Worm (Caenorhabditis elegans) whole organism, late embryonic: ENCODE data around the gene ensh-1.

Experiments used
- C08G9.2 ChIP-seq: sonication (generic microtip); optimal IDR thresholded peaks from 2 replicates; lab custom pipeline; 2016; ENCODE audit warnings: mild to moderate bottlenecking, missing genetic modification characterization, moderate library complexity, missing compliant biosample characterization
- K02D7.2 ChIP-seq: sonication (generic microtip); optimal IDR thresholded peaks from 2 replicates; lab custom pipeline; 2017; ENCODE audit warnings: mild to moderate bottlenecking, missing genetic modification characterization, missing compliant biosample characterization
- T23F11.4 ChIP-seq: fragments of 200-800 bp; sonication (Bioruptor generic); optimal IDR thresholded peaks from 2 replicates; lab custom pipeline; 2018; ENCODE audit warnings: mild to moderate bottlenecking, missing genetic modification characterization, missing compliant biosample characterization
- ahr-1 ChIP-seq: sonication (generic microtip); optimal IDR thresholded peaks from 2 replicates; lab custom pipeline; 2016; ENCODE audit warnings: missing genetic modification characterization, missing compliant biosample characterization
- ama-1 ChIP-seq: fragments of 150-350 bp; optimal IDR thresholded peaks from 2 replicates; lab custom pipeline; 2014
- ceh-14 ChIP-seq: sonication (generic microtip); optimal IDR thresholded peaks from 2 replicates; lab custom pipeline; 2016; ENCODE audit warnings: missing genotype, missing genetic modification characterization, missing compliant biosample characterization
- ceh-18 ChIP-seq: sonication (generic microtip); optimal IDR thresholded peaks from 2 replicates; lab custom pipeline; 2016; ENCODE audit warnings: missing genetic modification characterization, missing compliant biosample characterization
- ceh-2 ChIP-seq: sonication (generic microtip); optimal IDR thresholded peaks from 2 replicates; lab custom pipeline; 2016; ENCODE audit warnings: missing genotype, missing genetic modification characterization, missing compliant biosample characterization
- ceh-24 ChIP-seq: sonication (generic microtip); optimal IDR thresholded peaks from 2 replicates; lab custom pipeline; 2016; ENCODE audit warnings: mild to moderate bottlenecking, missing genetic modification characterization, missing compliant biosample characterization
- ceh-30 ChIP-seq: fragments of 150-350 bp; optimal IDR thresholded peaks from 2 replicates; lab custom pipeline; 2014; ENCODE audit warnings: missing biosample characterization, missing genetic modification characterization
- ceh-45 ChIP-seq: fragments of 200-800 bp; sonication (Bioruptor generic); IDR thresholded peaks from 2 replicates; pipeline ENCODE4 v1.3.6; 2022; ENCODE audit warnings: missing genetic modification reagents, missing genetic modification characterization, missing compliant biosample characterization
- ceh-6 ChIP-seq: fragments of 200-800 bp; sonication (Bioruptor generic); optimal IDR thresholded peaks from 2 replicates; lab custom pipeline; 2018; ENCODE audit warnings: mild to moderate bottlenecking, missing genetic modification characterization, missing compliant biosample characterization
- ceh-9 ChIP-seq: sonication (generic microtip); optimal IDR thresholded peaks from 2 replicates; lab custom pipeline; 2016; ENCODE audit warnings: mild to moderate bottlenecking, missing genetic modification characterization, inconsistent platforms, missing compliant biosample characterization
- dmd-4 ChIP-seq: sonication (generic microtip); optimal IDR thresholded peaks from 2 replicates; lab custom pipeline; 2016; ENCODE audit warnings: borderline replicate concordance, missing genetic modification characterization, missing compliant biosample characterization
- dve-1 ChIP-seq: sonication (generic microtip); optimal IDR thresholded peaks from 2 replicates; lab custom pipeline; 2017; ENCODE audit warnings: antibody characterized with exemption, mild to moderate bottlenecking, missing genetic modification characterization, missing compliant biosample characterization
- elt-2 ChIP-seq: sonication (generic microtip); optimal IDR thresholded peaks from 2 replicates; lab custom pipeline; 2016; ENCODE audit warnings: missing genetic modification reagents, missing genetic modification characterization, missing compliant biosample characterization
- elt-4 ChIP-seq: sonication (generic microtip); optimal IDR thresholded peaks from 2 replicates; lab custom pipeline; 2016; ENCODE audit warnings: missing genetic modification characterization, missing compliant biosample characterization
- ets-4 ChIP-seq: sonication (generic microtip); optimal IDR thresholded peaks from 2 replicates; lab custom pipeline; 2016; ENCODE audit warnings: missing genetic modification characterization, missing compliant biosample characterization
- eyg-1 ChIP-seq: sonication (generic microtip); optimal IDR thresholded peaks from 2 replicates; lab custom pipeline; 2016; ENCODE audit warnings: missing genotype, missing genetic modification characterization, missing compliant biosample characterization
- fkh-6 ChIP-seq: sonication (generic microtip); optimal IDR thresholded peaks from 2 replicates; lab custom pipeline; 2016; ENCODE audit warnings: missing genetic modification characterization, missing compliant biosample characterization
- hlh-13 ChIP-seq: fragments of 200-800 bp; sonication (Bioruptor generic); optimal IDR thresholded peaks from 2 replicates; lab custom pipeline; 2018; ENCODE audit warnings: mild to moderate bottlenecking, missing genetic modification characterization, missing compliant biosample characterization
- hlh-15 ChIP-seq: sonication (generic microtip); optimal IDR thresholded peaks from 2 replicates; lab custom pipeline; 2016; ENCODE audit warnings: missing genetic modification characterization, missing compliant biosample characterization
- hlh-30 ChIP-seq: sonication (generic microtip); optimal IDR thresholded peaks from 2 replicates; lab custom pipeline; 2017; ENCODE audit warnings: antibody characterized with exemption, missing genetic modification characterization, missing compliant biosample characterization; ENCODE audit not compliant: insufficient read depth
- lin-11 ChIP-seq: fragments of 200-800 bp; sonication (Bioruptor generic); optimal IDR thresholded peaks from 2 replicates; lab custom pipeline; 2018; ENCODE audit warnings: mild to moderate bottlenecking, missing genetic modification characterization, missing compliant biosample characterization
- madf-2 ChIP-seq: sonication (generic microtip); optimal IDR thresholded peaks from 2 replicates; lab custom pipeline; 2017; ENCODE audit warnings: missing genetic modification characterization, missing compliant biosample characterization
- nhr-11 ChIP-seq: fragments of 150-350 bp; optimal IDR thresholded peaks from 2 replicates; lab custom pipeline; 2014; ENCODE audit warnings: missing biosample characterization, missing genetic modification characterization
- nhr-232 ChIP-seq: sonication (generic microtip); optimal IDR thresholded peaks from 2 replicates; lab custom pipeline; 2016; ENCODE audit warnings: missing genetic modification characterization, missing compliant biosample characterization
- odd-2 ChIP-seq: sonication (generic microtip); optimal IDR thresholded peaks from 2 replicates; lab custom pipeline; 2017; ENCODE audit warnings: antibody characterized with exemption, mild to moderate bottlenecking, missing genetic modification characterization, missing compliant biosample characterization
- pag-3 ChIP-seq: sonication (generic microtip); optimal IDR thresholded peaks from 2 replicates; lab custom pipeline; 2016; ENCODE audit warnings: missing compliant biosample characterization, missing genetic modification characterization, borderline replicate concordance
- pat-9 ChIP-seq: fragments of 200-800 bp; sonication (Bioruptor generic); optimal IDR thresholded peaks from 2 replicates; lab custom pipeline; 2018; ENCODE audit warnings: mild to moderate bottlenecking, missing genetic modification characterization, moderate library complexity, missing compliant biosample characterization
- pha-4 ChIP-seq: fragments of 150-350 bp; optimal IDR thresholded peaks from 2 replicates; lab custom pipeline; 2018; ENCODE audit warnings: missing biosample characterization, missing genetic modification reagents, missing genetic modification characterization
- pros-1 ChIP-seq: fragments of 150-350 bp; optimal IDR thresholded peaks from 2 replicates; lab custom pipeline; 2014; ENCODE audit warnings: missing biosample characterization, missing genetic modification reagents, missing genetic modification characterization
- rnt-1 ChIP-seq: sonication (generic microtip); optimal IDR thresholded peaks from 2 replicates; lab custom pipeline; 2016; ENCODE audit warnings: missing genetic modification characterization, missing compliant biosample characterization
- sox-4 ChIP-seq: sonication (generic microtip); optimal IDR thresholded peaks from 2 replicates; lab custom pipeline; 2017; ENCODE audit warnings: mild to moderate bottlenecking, missing genetic modification characterization, inconsistent platforms, missing compliant biosample characterization
- syd-9 ChIP-seq: sonication (generic microtip); optimal IDR thresholded peaks from 2 replicates; lab custom pipeline; 2016; ENCODE audit warnings: mild to moderate bottlenecking, missing genetic modification characterization, moderate library complexity, missing compliant biosample characterization
- ttx-3 ChIP-seq: sonication (generic microtip); optimal IDR thresholded peaks from 2 replicates; lab custom pipeline; 2016; ENCODE audit warnings: missing genetic modification reagents, missing genetic modification characterization, missing compliant biosample characterization
- unc-42 ChIP-seq: sonication (generic microtip); optimal IDR thresholded peaks from 2 replicates; lab custom pipeline; 2016; ENCODE audit warnings: missing genotype, missing genetic modification characterization, missing compliant biosample characterization
- unc-86 ChIP-seq: sonication (generic microtip); optimal IDR thresholded peaks from 2 replicates; lab custom pipeline; 2016; ENCODE audit warnings: missing genetic modification characterization, missing compliant biosample characterization
- zip-5 ChIP-seq: sonication (generic microtip); optimal IDR thresholded peaks from 2 replicates; lab custom pipeline; 2016; ENCODE audit warnings: missing genetic modification characterization, missing compliant biosample characterization
- ztf-16 ChIP-seq: sonication (generic microtip); optimal IDR thresholded peaks from 2 replicates; lab custom pipeline; 2017; ENCODE audit warnings: missing genetic modification characterization, missing compliant biosample characterization

ensh-1 gene

DNA sequence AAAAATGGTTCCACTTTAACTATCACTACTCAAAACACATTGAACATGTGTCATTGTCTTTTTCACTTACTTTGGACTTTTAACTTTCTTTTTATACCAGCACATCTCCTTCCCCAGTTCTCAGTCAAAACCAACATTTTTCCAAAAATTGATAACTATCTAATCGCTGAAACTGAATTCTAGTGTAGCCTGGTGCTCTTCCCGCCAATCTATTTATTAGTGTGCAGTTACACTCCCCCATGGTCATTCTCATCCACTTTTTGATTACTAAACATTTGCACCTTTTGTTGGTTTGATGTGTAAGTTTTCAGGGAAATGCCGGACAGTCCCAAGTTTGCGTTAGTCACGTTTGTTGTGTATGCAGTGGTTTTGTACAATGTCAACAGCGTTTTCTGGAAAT, 29.1 kb downstream of the ensh-1 start:
- no peak for TF ChIP-seq hlh-15 (tag; lab: Kevin White, UChicago)
- TF ChIP-seq pha-4, result no peak
- TF ChIP-seq ceh-30 (tag; lab: Kevin White, UChicago), result no peak
- TF ChIP-seq pag-3, result no peak
- TF ChIP-seq ets-4 (tag; lab: Kevin White, UChicago), result no peak
- no peak for TF ChIP-seq lin-11
- no peak for TF ChIP-seq K02D7.2 (tag; lab: Kevin White, UChicago)
- TF ChIP-seq ttx-3 (tag; lab: Kevin White, UChicago), result no peak
- TF ChIP-seq ahr-1 (tag; lab: Kevin White, UChicago), result no peak
- TF ChIP-seq ceh-6 (GFP tag; lab: Kevin White, UChicago), result no peak
- no peak for TF ChIP-seq sox-4 (tag; lab: Kevin White, UChicago)
- no peak for TF ChIP-seq unc-86
- no peak for TF ChIP-seq ama-1 (lab: Kevin White, UChicago)
- no peak for TF ChIP-seq ceh-24 (tag; lab: Kevin White, UChicago)
- TF ChIP-seq pros-1, result no peak
- TF ChIP-seq ceh-45, result no peak

DNA sequence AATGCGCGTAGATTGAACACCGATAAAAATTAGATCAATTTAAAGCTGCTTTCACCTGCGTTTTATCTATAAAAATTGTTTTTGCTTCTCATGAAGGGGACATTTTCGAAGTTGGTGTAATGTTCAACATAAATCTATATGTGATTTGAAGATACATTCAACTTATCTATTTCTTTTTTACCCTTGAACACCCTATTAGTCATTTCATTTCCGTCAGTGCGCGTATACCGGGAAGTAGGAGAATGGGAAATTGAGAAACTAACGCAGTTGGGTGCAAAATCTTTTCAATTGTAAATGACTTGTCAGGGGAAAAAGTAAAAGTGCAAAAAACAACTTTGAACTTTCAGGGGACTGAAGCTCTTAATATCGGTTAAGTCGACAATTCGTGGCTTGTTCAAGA, 29.8 kb downstream of the ensh-1 start:
- TF ChIP-seq nhr-11 (no peak), ets-4 (tag; lab: Kevin White, UChicago) (no peak)

DNA sequence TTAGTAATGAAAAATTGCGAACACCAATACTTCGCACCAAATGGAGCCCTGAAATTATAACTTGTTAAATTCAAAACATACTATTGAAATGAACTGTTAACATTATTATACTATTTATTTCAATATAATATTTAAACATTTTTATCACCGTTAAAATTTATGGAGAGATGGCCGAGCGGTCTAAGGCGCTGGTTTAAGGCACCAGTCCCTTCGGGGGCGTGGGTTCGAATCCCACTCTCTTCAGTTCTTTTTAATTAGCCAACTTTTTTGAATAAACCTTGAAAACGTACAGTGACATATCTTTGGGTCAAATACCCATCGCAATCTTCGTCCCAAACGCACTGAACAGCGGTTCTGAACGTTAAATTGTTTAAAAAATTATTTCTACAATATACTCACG, 34.2 kb downstream of the ensh-1 start:
- no peak for TF ChIP-seq pat-9 (tag; lab: Kevin White, UChicago)
- no peak for TF ChIP-seq eyg-1
- no peak for TF ChIP-seq lin-11
- TF ChIP-seq elt-4, result no peak
- no peak for TF ChIP-seq rnt-1 (tag; lab: Kevin White, UChicago)
- TF ChIP-seq ceh-9 (tag; lab: Kevin White, UChicago), result no peak
- TF ChIP-seq odd-2 (tag; lab: Kevin White, UChicago), result no peak
- TF ChIP-seq hlh-30, result no peak
- TF ChIP-seq dve-1 (tag; lab: Kevin White, UChicago), result no peak
- TF ChIP-seq zip-5 (tag; lab: Kevin White, UChicago), result no peak
- TF ChIP-seq ztf-16, result no peak
- no peak for TF ChIP-seq ceh-30 (tag; lab: Kevin White, UChicago)
- TF ChIP-seq fkh-6, result no peak
- TF ChIP-seq ceh-2, result no peak
- no peak for TF ChIP-seq hlh-15 (tag; lab: Kevin White, UChicago)

DNA sequence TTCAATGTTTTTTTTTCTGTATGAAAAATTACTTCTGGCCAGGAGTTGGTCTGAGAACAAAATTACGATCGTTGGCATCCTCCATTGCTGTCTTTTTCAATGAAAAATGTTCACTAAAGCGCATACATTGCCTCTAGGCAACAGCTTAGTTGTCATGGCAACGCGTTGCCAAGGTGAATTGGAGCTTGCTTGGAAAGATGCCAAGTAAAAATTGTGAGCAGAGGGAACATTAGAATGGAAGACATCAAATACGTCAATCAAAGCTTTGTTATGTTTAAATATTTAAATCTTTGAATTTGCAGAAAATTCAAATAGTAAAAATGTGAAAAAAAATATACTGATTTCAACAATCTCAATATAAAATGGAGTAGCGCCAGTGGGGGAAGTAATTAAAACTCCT, 34.9 kb downstream of the ensh-1 start, which contains the start of gene dylt-2:
TSS of gene dylt-2 (minus strand) at position 101 of the 400 bp plus-strand sequence.
- TF ChIP-seq madf-2 (tag; lab: Kevin White, UChicago) (no peak), unc-42 (tag; lab: Kevin White, UChicago) (no peak), syd-9 (no peak), ceh-18 (tag; lab: Kevin White, UChicago) (no peak), C08G9.2 (tag; lab: Kevin White, UChicago) (no peak), elt-2 (tag; lab: Kevin White, UChicago) (no peak), dve-1 (tag; lab: Kevin White, UChicago) (no peak), hlh-13 (GFP tag; lab: Kevin White, UChicago) (no peak), rnt-1 (tag; lab: Kevin White, UChicago) (no peak), nhr-232 (tag; lab: Kevin White, UChicago) (no peak), ceh-14 (no peak), T23F11.4 (no peak), pros-1 (no peak), dmd-4 (tag; lab: Kevin White, UChicago) (no peak), ceh-2 (no peak)
